Worm (Caenorhabditis elegans): ENCODE data around the gene ttr-9.
A peak's percentile ranks its signal among the peaks of the same experiment; 100 is the strongest.

Gene ttr-9

ce11 chrIV:9524849-9525460, 18.8 kb upstream of the ttr-9 start, which contains the start of gene ndua-5 (continued):
- TF ChIP-seq tag-97 (GFP tag; IDR thresholded peaks at IDR 0.05) (no peak), dpl-1 (GFP tag; optimal IDR thresholded peaks at IDR 0.05) (peak; percentile 88), set-16 (GFP tag; IDR thresholded peaks at IDR 0.05) (no peak), nhr-48 (tag; optimal IDR thresholded peaks at IDR 0.05) (no peak), daf-16 (GFP tag; optimal IDR thresholded peaks at IDR 0.05) (no peak), daf-16 (tag; optimal IDR thresholded peaks at IDR 0.05) (peak; percentile 40), mep-1 (tag; optimal IDR thresholded peaks at IDR 0.05) (no peak), unc-62 (GFP tag; optimal IDR thresholded peaks at IDR 0.05 in 1 of 2) (no peak), unc-62 (tag; optimal IDR thresholded peaks at IDR 0.05) (no peak), mes-2 (tag; optimal IDR thresholded peaks at IDR 0.05; ENCODE audit: poor library complexity, severe bottlenecking) (peak; percentile 36), lin-15B (tag; optimal IDR thresholded peaks at IDR 0.05) (no peak), madf-9 (GFP tag; conservative IDR thresholded peaks at IDR 0.05) (no peak), ceh-44 (GFP tag; IDR thresholded peaks at IDR 0.05) (no peak), F37D6.2 (tag; optimal IDR thresholded peaks at IDR 0.05) (no peak), hlh-30 (tag; optimal IDR thresholded peaks at IDR 0.05; ENCODE audit: insufficient read depth) (peak; percentile 12), daf-8 (GFP tag; IDR thresholded peaks at IDR 0.05) (no peak)

ce11 chrIV:9523139-9523538, 17.0 kb upstream of the ttr-9 start:
- TF ChIP-seq aha-1 (tag) (no peak), F10B5.3 (tag; optimal IDR thresholded peaks at IDR 0.05) (no peak), hlh-11 (tag; optimal IDR thresholded peaks at IDR 0.05) (no peak), lsy-2 (tag; optimal IDR thresholded peaks at IDR 0.05) (no peak), duxl-1 (tag; optimal IDR thresholded peaks at IDR 0.05; ENCODE audit: poor library complexity) (no peak), gei-8 (GFP tag; optimal IDR thresholded peaks at IDR 0.05) (no peak), dmd-6 (GFP tag; IDR thresholded peaks at IDR 0.05) (no peak)

ce11 chrIV:9520629-9521028, 14.5 kb upstream of the ttr-9 start:
- TF ChIP-seq fkh-10 (GFP tag; optimal IDR thresholded peaks at IDR 0.05) = no peak
- TF ChIP-seq hlh-30 (tag; optimal IDR thresholded peaks at IDR 0.05; ENCODE audit: insufficient read depth) = no peak
- TF ChIP-seq zag-1 (tag; optimal IDR thresholded peaks at IDR 0.05) = no peak
- TF ChIP-seq unc-39 (tag; optimal IDR thresholded peaks at IDR 0.05) = no peak
- no peak for TF ChIP-seq ceh-82 (tag; optimal IDR thresholded peaks at IDR 0.05)

ce11 chrIV:9518608-9519007, 12.5 kb upstream of the ttr-9 start, which contains the start of gene nlp-35:
TSS of gene nlp-35 (minus strand) at chrIV:9518926.
- TF ChIP-seq lim-7 (GFP tag; IDR thresholded peaks at IDR 0.05) (no peak), nhr-48 (tag; optimal IDR thresholded peaks at IDR 0.05) (no peak), ZK337.2 (GFP tag; IDR thresholded peaks at IDR 0.05) (no peak), hlh-30 (tag; optimal IDR thresholded peaks at IDR 0.05; ENCODE audit: insufficient read depth) (no peak), zfp-3 (GFP tag; conservative IDR thresholded peaks at IDR 0.05) (0 out of 2 replicates have a peak, but pooled peaks have one; percentile 63), madf-5 (GFP tag; IDR thresholded peaks at IDR 0.05) (no peak), unc-62 (GFP tag; optimal IDR thresholded peaks at IDR 0.05 in 1 of 2) (no peak), unc-62 (tag; optimal IDR thresholded peaks at IDR 0.05) (no peak), mdt-29 (GFP tag; IDR thresholded peaks at IDR 0.05) (0 out of 2 replicates have a peak, but pooled peaks have one; percentile 52), pha-4 (GFP tag; IDR thresholded peaks at IDR 0.05) (no peak), pha-4 (tag; optimal IDR thresholded peaks at IDR 0.05) (no peak), mep-1 (tag; optimal IDR thresholded peaks at IDR 0.05) (no peak)

- TF ChIP-seq ZK337.2 (GFP tag; IDR thresholded peaks at IDR 0.05) (no peak), hlh-11 (tag; optimal IDR thresholded peaks at IDR 0.05) (peak; percentile 50), nhr-28 (tag; optimal IDR thresholded peaks at IDR 0.05) (peak; percentile 56), nhr-77 (tag; optimal IDR thresholded peaks at IDR 0.05) (peak; percentile 19), cey-2 (tag; optimal IDR thresholded peaks at IDR 0.05; ENCODE audit: borderline replicate concordance, insufficient read depth) (peak; percentile 20), unc-62 (GFP tag; optimal IDR thresholded peaks at IDR 0.05 in 1 of 2) (peak in 1 of 2 experiments; percentile 88), unc-62 (tag; optimal IDR thresholded peaks at IDR 0.05) (no peak), gei-8 (GFP tag; optimal IDR thresholded peaks at IDR 0.05) (no peak), zfp-2 (tag; optimal IDR thresholded peaks at IDR 0.05) (no peak), lin-38 (GFP tag; IDR thresholded peaks at IDR 0.05) (no peak), egl-43 (GFP tag; IDR thresholded peaks at IDR 0.05) (no peak), daf-12 (tag; optimal IDR thresholded peaks at IDR 0.05) (no peak), hlh-30 (tag; optimal IDR thresholded peaks at IDR 0.05; ENCODE audit: insufficient read depth) (peak; percentile 53), lsy-2 (tag; optimal IDR thresholded peaks at IDR 0.05) (peak in 1 of 2 experiments; percentile 37), mdl-1 (tag; optimal IDR thresholded peaks at IDR 0.05) (peak in 1 of 2 experiments; percentile 74), dve-1 (tag; optimal IDR thresholded peaks at IDR 0.05; ENCODE audit: insufficient read depth) (peak; percentile 34), dmd-6 (GFP tag; IDR thresholded peaks at IDR 0.05) (peak; percentile 36)
Measured at ce11 chrIV:9516831-9517230, 10.7 kb upstream of the ttr-9 start, which contains the start of gene C33A12.19. TSS of gene C33A12.19 (plus strand) at chrIV:9516999.

Data from whole organism, L4 larva.